Fruit fly (Drosophila melanogaster) whole organism, embryonic: ENCODE results near the gene CG10208.

Experiments used
- BtbVII ChIP-seq: fragments of 200-800 bp; sonication (Bioruptor generic); optimal IDR thresholded peaks from 3 replicates; lab custom pipeline; 2017; ENCODE audit warnings: missing biosample characterization, mild to moderate bottlenecking, missing genetic modification characterization
- CG10267 ChIP-seq: fragments of 200-800 bp; sonication (Bioruptor generic); optimal IDR thresholded peaks from 2 replicates; lab custom pipeline; 2018; ENCODE audit warnings: missing biosample characterization, mild to moderate bottlenecking, missing genetic modification characterization, moderate library complexity
- CG10543 ChIP-seq: fragments of 200-800 bp; sonication (Bioruptor generic); optimal IDR thresholded peaks from 3 replicates; lab custom pipeline; 2017; ENCODE audit warnings: missing biosample characterization, mild to moderate bottlenecking, missing genetic modification characterization, moderate library complexity
- CG11504 ChIP-seq: fragments of 200-800 bp; sonication (Bioruptor generic); optimal IDR thresholded peaks from 3 replicates; lab custom pipeline; 2019; ENCODE audit warnings: missing biosample characterization, mild to moderate bottlenecking, missing genetic modification characterization, moderate library complexity
- CG12155 ChIP-seq: fragments of 200-800 bp; sonication (Bioruptor generic); optimal IDR thresholded peaks from 3 replicates; lab custom pipeline; 2016; ENCODE audit warnings: missing biosample characterization, missing genetic modification characterization
- CG12659 ChIP-seq: fragments of 200-800 bp; sonication (Bioruptor generic); optimal IDR thresholded peaks from 3 replicates; lab custom pipeline; 2017; ENCODE audit warnings: mild to moderate bottlenecking, missing biosample characterization, missing genetic modification reagents, missing genetic modification characterization
- CG12769 ChIP-seq: fragments of 200-800 bp; sonication (Bioruptor generic); optimal IDR thresholded peaks from 2 replicates; lab custom pipeline; 2019; ENCODE audit warnings: missing biosample characterization, mild to moderate bottlenecking, missing genetic modification characterization, moderate library complexity
- CG13287 ChIP-seq: fragments of 200-800 bp; sonication (Bioruptor generic); IDR thresholded peaks from 2 replicates; pipeline ENCODE4 v1.3.6; 2022; ENCODE audit warnings: missing biosample characterization, missing genetic modification characterization; ENCODE audit not compliant: partially characterized antibody
- CG13296 ChIP-seq: fragments of 200-800 bp; sonication (Bioruptor generic); optimal IDR thresholded peaks from 3 replicates; lab custom pipeline; 2018; ENCODE audit warnings: missing biosample characterization, mild to moderate bottlenecking, missing genetic modification characterization
- CG14667 ChIP-seq: fragments of 200-800 bp; sonication (Bioruptor generic); IDR thresholded peaks from 2 replicates; pipeline ENCODE4 v1.3.6; 2022; ENCODE audit warnings: missing biosample characterization, missing genetic modification characterization
- CG15011 ChIP-seq: fragments of 200-800 bp; sonication (Bioruptor generic); optimal IDR thresholded peaks from 3 replicates; lab custom pipeline; 2018; ENCODE audit warnings: missing biosample characterization, mild to moderate bottlenecking, missing genetic modification characterization
- CG16813 ChIP-seq: fragments of 200-800 bp; sonication (Bioruptor generic); IDR thresholded peaks from 3 replicates; pipeline ENCODE4 v1.3.6; 2022; ENCODE audit warnings: missing biosample characterization, missing genetic modification characterization; ENCODE audit not compliant: partially characterized antibody
- CG18599 ChIP-seq: fragments of 200-800 bp; sonication (Bioruptor generic); optimal IDR thresholded peaks from 3 replicates; lab custom pipeline; 2017; ENCODE audit warnings: missing biosample characterization, missing genetic modification characterization, mild to moderate bottlenecking, moderate library complexity, missing genetic modification reagents
- CG2889 ChIP-seq: fragments of 200-800 bp; sonication (Bioruptor generic); IDR thresholded peaks from 3 replicates; pipeline ENCODE4 v1.3.6; 2022; ENCODE audit warnings: missing biosample characterization, missing genetic modification characterization
- CG31224 ChIP-seq: fragments of 200-800 bp; sonication (Bioruptor generic); IDR thresholded peaks from 2 replicates; pipeline ENCODE4 v1.3.6; 2022; ENCODE audit warnings: missing biosample characterization, missing genetic modification characterization
- CG4360 ChIP-seq: fragments of 200-800 bp; sonication (Bioruptor generic); IDR thresholded peaks from 2 replicates; pipeline ENCODE4 v1.3.6; 2022; ENCODE audit warnings: missing biosample characterization, missing genetic modification characterization
- CG4617 ChIP-seq: fragments of 200-800 bp; sonication (Bioruptor generic); optimal IDR thresholded peaks from 3 replicates; lab custom pipeline; 2016; ENCODE audit warnings: missing biosample characterization, missing genetic modification characterization, borderline replicate concordance
- CG4820 ChIP-seq: fragments of 200-800 bp; sonication (Bioruptor generic); optimal IDR thresholded peaks from 3 replicates; lab custom pipeline; 2016; ENCODE audit warnings: missing biosample characterization, missing genetic modification characterization
- CG5180 ChIP-seq: fragments of 200-800 bp; sonication (Bioruptor generic); optimal IDR thresholded peaks from 3 replicates; lab custom pipeline; 2017; ENCODE audit warnings: missing biosample characterization, missing genetic modification characterization, mild to moderate bottlenecking, moderate library complexity, missing genetic modification reagents
- CG6254 ChIP-seq: fragments of 200-800 bp; sonication (Bioruptor generic); optimal IDR thresholded peaks from 3 replicates; lab custom pipeline; 2017; ENCODE audit warnings: mild to moderate bottlenecking, missing biosample characterization, missing genetic modification reagents, missing genetic modification characterization
- CG7357 ChIP-seq: fragments of 200-800 bp; sonication (Bioruptor generic); IDR thresholded peaks from 3 replicates; pipeline ENCODE4 v1.3.6; 2022; ENCODE audit warnings: missing biosample characterization, missing genetic modification characterization
- Dek ChIP-seq: fragments of 200-800 bp; sonication (Bioruptor generic); optimal IDR thresholded peaks from 3 replicates; lab custom pipeline; 2019; ENCODE audit warnings: missing biosample characterization, mild to moderate bottlenecking, missing genetic modification characterization, moderate library complexity
- Dip3 ChIP-seq: fragments of 200-800 bp; sonication (Bioruptor generic); optimal IDR thresholded peaks from 3 replicates; lab custom pipeline; 2016; ENCODE audit warnings: missing biosample characterization, missing genetic modification characterization
- Dll ChIP-seq: fragments of 200-800 bp; sonication (Bioruptor generic); IDR thresholded peaks from 4 replicates; pipeline ENCODE4 v1.3.6; 2022; ENCODE audit warnings: missing biosample characterization, missing genetic modification characterization; ENCODE audit not compliant: partially characterized antibody
- HLH4C ChIP-seq: fragments of 200-800 bp; sonication (Bioruptor generic); IDR thresholded peaks from 3 replicates; pipeline ENCODE4 v1.3.6; 2022; ENCODE audit warnings: missing biosample characterization, missing genetic modification characterization; ENCODE audit not compliant: partially characterized antibody
- Hr3 ChIP-seq: fragments of 200-800 bp; sonication (Bioruptor generic); optimal IDR thresholded peaks from 3 replicates; lab custom pipeline; 2016; ENCODE audit warnings: missing biosample characterization, missing genetic modification characterization
- Mad ChIP-seq: fragments of 200-800 bp; sonication (Bioruptor generic); optimal IDR thresholded peaks from 2 replicates; lab custom pipeline; 2016; ENCODE audit warnings: missing biosample characterization, missing genetic modification characterization
- Nf-YB ChIP-seq: fragments of 200-800 bp; sonication (Bioruptor generic); optimal IDR thresholded peaks from 3 replicates; lab custom pipeline; 2019; ENCODE audit warnings: missing biosample characterization, mild to moderate bottlenecking, missing genetic modification characterization, moderate library complexity
- PHDP ChIP-seq: fragments of 200-800 bp; sonication (Bioruptor generic); optimal IDR thresholded peaks from 3 replicates; lab custom pipeline; 2018; ENCODE audit warnings: missing biosample characterization, mild to moderate bottlenecking, missing genetic modification characterization, moderate library complexity
- Side ChIP-seq: fragments of 200-800 bp; sonication (Bioruptor generic); optimal IDR thresholded peaks from 2 replicates; lab custom pipeline; 2016; ENCODE audit warnings: missing biosample characterization, missing genetic modification characterization
- Stat92E ChIP-seq, 3 experiments: fragments of >200 bp in 2 of 3; fragments of 200-800 bp in 1 of 3; sonication (Bioruptor generic) in 1 of 3; optimal IDR thresholded peaks; 2 replicates each; lab custom pipeline; 2017 to 2019; ENCODE audit warnings: missing biosample characterization in 3 of 3, missing genetic modification characterization in 3 of 3, mild to moderate bottlenecking in 1 of 3, moderate library complexity in 1 of 3
- YL-1 ChIP-seq: fragments of 200-800 bp; sonication (Bioruptor generic); optimal IDR thresholded peaks from 3 replicates; lab custom pipeline; 2017; ENCODE audit warnings: missing biosample characterization, mild to moderate bottlenecking, missing genetic modification characterization
- ac ChIP-seq: fragments of 200-800 bp; sonication (Bioruptor generic); optimal IDR thresholded peaks from 3 replicates; lab custom pipeline; 2017; ENCODE audit warnings: missing biosample characterization, mild to moderate bottlenecking, missing genetic modification characterization
- cas ChIP-seq: fragments of 200-800 bp; sonication (Bioruptor generic); IDR thresholded peaks from 2 replicates; pipeline ENCODE4 v1.3.6; 2022; ENCODE audit warnings: missing biosample characterization, missing genetic modification characterization
- dm ChIP-seq: fragments of 200-800 bp; sonication (Bioruptor generic); optimal IDR thresholded peaks from 3 replicates; lab custom pipeline; 2016; ENCODE audit warnings: missing biosample characterization, missing genetic modification characterization
- fd102C ChIP-seq: fragments of 200-800 bp; sonication (Bioruptor generic); optimal IDR thresholded peaks from 2 replicates; lab custom pipeline; 2018; ENCODE audit warnings: missing biosample characterization, mild to moderate bottlenecking, missing genetic modification characterization, moderate library complexity
- gcm2 ChIP-seq: fragments of 200-800 bp; sonication (Bioruptor generic); optimal IDR thresholded peaks from 2 replicates; lab custom pipeline; 2016; ENCODE audit warnings: missing biosample characterization, missing genetic modification characterization
- hbn ChIP-seq: fragments of 200-800 bp; sonication (Bioruptor generic); IDR thresholded peaks from 2 replicates; pipeline ENCODE4 v1.3.6; 2022; ENCODE audit warnings: missing biosample characterization, missing genetic modification characterization; ENCODE audit not compliant: partially characterized antibody
- lbe ChIP-seq: fragments of 200-800 bp; sonication (Bioruptor generic); optimal IDR thresholded peaks from 2 replicates; lab custom pipeline; 2016; ENCODE audit warnings: missing biosample characterization, mild to moderate bottlenecking, missing genetic modification characterization
- mam ChIP-seq: fragments of 200-800 bp; sonication (Bioruptor generic); optimal IDR thresholded peaks from 3 replicates; lab custom pipeline; 2016; ENCODE audit warnings: missing biosample characterization, missing genetic modification characterization
- seq ChIP-seq: fragments of 200-800 bp; sonication (Bioruptor generic); IDR thresholded peaks from 2 replicates; pipeline ENCODE4 v1.3.6; 2022; ENCODE audit warnings: missing biosample characterization, missing genetic modification characterization
- shn ChIP-seq: fragments of 200-800 bp; sonication (Bioruptor generic); optimal IDR thresholded peaks from 3 replicates; lab custom pipeline; 2016; ENCODE audit warnings: missing biosample characterization, missing genetic modification characterization
- sima ChIP-seq: fragments of 200-800 bp; sonication (Bioruptor generic); optimal IDR thresholded peaks from 2 replicates; lab custom pipeline; 2016; ENCODE audit warnings: missing biosample characterization, missing genetic modification characterization
- sob ChIP-seq: fragments of 200-800 bp; sonication (Bioruptor generic); IDR thresholded peaks from 2 replicates; pipeline ENCODE4 v1.3.6; 2022; ENCODE audit warnings: missing biosample characterization, missing genetic modification characterization
- sug ChIP-seq: fragments of 200-800 bp; optimal IDR thresholded peaks from 2 replicates; lab custom pipeline; 2019; ENCODE audit warnings: missing biosample characterization, mild to moderate bottlenecking, missing genetic modification characterization, moderate library complexity
- twi ChIP-seq: fragments of 200-800 bp; optimal IDR thresholded peaks from 2 replicates; lab custom pipeline; 2019; ENCODE audit warnings: missing biosample characterization, mild to moderate bottlenecking, missing genetic modification characterization, moderate library complexity
- vvl ChIP-seq: fragments of 200-800 bp; sonication (Bioruptor generic); IDR thresholded peaks from 2 replicates; pipeline ENCODE4 v1.3.6; 2022; ENCODE audit warnings: missing biosample characterization, missing genetic modification characterization

The CG10208 gene

DNA sequence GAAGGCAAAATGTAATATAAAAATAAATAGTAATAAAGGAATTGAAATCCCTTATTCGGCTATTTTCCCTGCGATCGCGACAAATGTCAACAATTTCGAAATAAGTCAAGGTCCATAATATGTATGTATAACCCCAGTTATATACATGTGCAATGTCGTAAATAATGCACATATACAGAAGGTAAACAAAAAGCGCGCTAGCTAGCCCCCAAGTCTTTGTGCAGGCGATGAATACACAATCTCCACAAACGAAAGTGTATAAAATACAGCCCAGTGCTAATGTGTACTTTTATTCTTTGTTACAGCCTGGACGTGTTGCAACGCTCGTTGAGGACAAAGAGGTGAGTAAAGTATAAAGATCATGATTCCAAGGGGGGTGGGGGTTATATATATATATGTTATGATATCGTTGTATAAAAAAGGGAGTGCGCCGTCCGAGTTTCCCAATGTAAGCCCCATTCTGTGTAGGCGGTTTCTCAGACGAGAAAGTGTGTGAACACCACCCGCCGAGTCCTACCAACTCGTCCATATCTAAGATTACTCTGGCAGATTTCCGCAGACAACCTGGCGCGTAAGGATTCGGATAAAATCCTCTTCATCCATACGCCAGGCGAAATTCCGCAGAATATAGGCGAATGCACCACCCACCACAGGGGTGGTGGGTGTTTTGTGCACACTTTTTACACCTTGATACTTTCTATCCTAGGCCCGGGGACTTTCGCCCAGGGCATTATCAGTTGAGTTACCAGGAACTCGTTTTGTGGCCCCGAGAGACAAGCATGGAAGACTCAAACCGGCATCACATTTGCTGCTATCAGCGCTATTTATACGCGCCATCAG lies 44.1 kb downstream of the CG10208 start (continued):
- TF ChIP-seq CG10543 (no peak), CG13296 (peak; percentile 52), Dip3 (GFP tag; lab: Kevin White, UChicago) (no peak), Dll (GFP tag; lab: Robert Waterston, UW) (0 out of 4 replicates have a peak, but pooled peaks have one; percentile 33), CG5180 (peak; percentile 42), Nf-YB (GFP tag; lab: Kevin White, UChicago) (no peak), CG12155 (GFP tag; lab: Kevin White, UChicago) (no peak), seq (GFP tag; lab: Robert Waterston, UW) (no peak), vvl (GFP tag; lab: Robert Waterston, UW) (peak; percentile 34; the same call in 1 of the 2 replicates), CG13287 (GFP tag; lab: Robert Waterston, UW) (peak; percentile 50), sima (GFP tag; lab: Kevin White, UChicago) (no peak), fd102C (GFP tag; lab: Kevin White, UChicago) (peak; percentile 16), CG12769 (peak; percentile 98), Stat92E (GFP tag; optimal IDR thresholded peaks at IDR 0.05; lab: Kevin White, UChicago) (peak in 2 of 3 experiments; percentile 65 to 92), CG6254 (GFP tag; lab: Kevin White, UChicago) (peak; percentile 31), lbe (GFP tag; lab: Kevin White, UChicago) (no peak), CG11504 (tag; lab: Kevin White, UChicago) (peak; percentile 6), Hr3 (no peak), CG12659 (GFP tag; lab: Kevin White, UChicago) (no peak), CG4820 (GFP tag; lab: Kevin White, UChicago) (no peak), gcm2 (GFP tag; lab: Kevin White, UChicago) (no peak), twi (tag; lab: Kevin White, UChicago) (no peak), sug (tag; lab: Kevin White, UChicago) (peak; percentile 88), CG7357 (GFP tag; lab: Robert Waterston, UW) (no peak), CG4360 (0 out of 2 replicates have a peak, but pooled peaks have one; percentile 25), cas (no peak), CG18599 (GFP tag; lab: Kevin White, UChicago) (peak; percentile 30), Dek (peak; percentile 24), CG14667 (GFP tag; lab: Robert Waterston, UW) (no peak), CG15011 (GFP tag; lab: Kevin White, UChicago) (no peak), hbn (GFP tag; lab: Robert Waterston, UW) (0 out of 2 replicates have a peak, but pooled peaks have one; percentile 45), BtbVII (GFP tag; lab: Kevin White, UChicago) (no peak), HLH4C (GFP tag; lab: Robert Waterston, UW) (peak; percentile 64), Mad (no peak), Side (GFP tag; lab: Kevin White, UChicago) (no peak), PHDP (tag; lab: Kevin White, UChicago) (peak; percentile 4), sob (GFP tag; lab: Robert Waterston, UW) (peak; percentile 60), CG16813 (peak; percentile 51; the same call in 2 of the 3 replicates), ac (GFP tag; lab: Kevin White, UChicago) (no peak), CG31224 (GFP tag; lab: Robert Waterston, UW) (no peak), YL-1 (GFP tag; lab: Kevin White, UChicago) (peak; percentile 26), dm (GFP tag; lab: Kevin White, UChicago) (no peak), CG2889 (GFP tag; lab: Robert Waterston, UW) (no peak), CG10267 (tag; lab: Kevin White, UChicago) (no peak), shn (GFP tag; lab: Kevin White, UChicago) (no peak), mam (no peak), CG4617 (GFP tag; lab: Kevin White, UChicago) (no peak)
